Worm (Caenorhabditis elegans): ENCODE data around the gene srx-129.

DNA sequence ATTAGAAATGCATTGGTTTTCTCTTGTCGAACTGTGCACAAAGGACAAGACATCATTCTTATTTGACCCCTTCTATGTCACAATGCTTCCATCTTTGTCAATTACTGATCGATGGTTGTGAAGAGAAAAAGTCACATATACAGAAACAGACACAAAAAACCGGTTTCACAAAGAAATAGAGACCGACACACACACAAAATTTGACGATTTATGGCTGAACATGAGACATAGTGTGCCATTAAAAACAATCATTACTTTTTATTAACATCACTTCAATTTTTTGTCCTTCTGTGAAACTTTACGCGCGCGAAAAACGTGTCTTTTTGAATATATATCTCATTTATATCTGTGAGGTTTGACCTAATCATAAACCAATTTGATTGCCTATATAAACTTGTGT, 43.5 kb upstream of the srx-129 start:
- TF ChIP-seq ceh-22 (tag; optimal IDR thresholded peaks at IDR 0.05) (no peak), ceh-6 (GFP tag; optimal IDR thresholded peaks at IDR 0.05) (no peak), fkh-10 (GFP tag; optimal IDR thresholded peaks at IDR 0.05) (no peak), tbx-2 (tag; optimal IDR thresholded peaks at IDR 0.05) (no peak), pha-4 (tag; optimal IDR thresholded peaks at IDR 0.05) (no peak), nhr-11 (tag; optimal IDR thresholded peaks at IDR 0.05) (no peak)
